Worm (Caenorhabditis elegans): ENCODE data around the gene cutl-19.
A peak's percentile ranks its signal among the peaks of the same experiment; 100 is the strongest.

The cutl-19 gene

DNA sequence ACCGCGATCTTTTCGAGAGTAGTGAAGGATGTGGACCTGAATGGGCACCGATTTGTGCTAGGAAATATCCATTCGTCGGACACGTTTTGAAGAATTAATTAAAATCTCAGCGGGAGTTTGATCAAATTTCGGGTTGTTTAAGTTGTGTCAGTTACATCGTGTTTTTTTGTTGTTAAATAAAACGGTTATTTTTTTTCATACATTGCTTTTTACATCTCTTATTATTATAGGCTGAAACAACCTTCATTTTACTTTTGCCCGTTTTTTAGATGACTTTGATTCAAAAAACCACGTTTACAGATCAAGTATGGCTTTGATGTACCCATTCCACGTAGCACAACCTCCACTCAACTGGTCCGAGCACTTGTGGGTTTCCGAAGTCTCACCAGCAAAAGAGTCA, 44.3 kb downstream of the cutl-19 start, which contains the start of gene emb-1:
emb-1 (plus strand) TSS at position 301 of the 400 bp plus-strand sequence.
- TF ChIP-seq gmeb-1 (tag; optimal IDR thresholded peaks at IDR 0.05) (no peak), ZK546.5 (tag; optimal IDR thresholded peaks at IDR 0.05) (no peak), nhr-11 (tag; optimal IDR thresholded peaks at IDR 0.05) (no peak), unc-55 (GFP tag; optimal IDR thresholded peaks at IDR 0.05) (no peak), Y55F3AM.14 (GFP tag; optimal IDR thresholded peaks at IDR 0.05) (no peak), nhr-237 (tag; optimal IDR thresholded peaks at IDR 0.05) (no peak), nhr-25 (tag; optimal IDR thresholded peaks at IDR 0.05) (no peak), lin-39 (tag; optimal IDR thresholded peaks at IDR 0.05) (no peak), ztf-11 (tag; optimal IDR thresholded peaks at IDR 0.05) (no peak), nhr-10 (tag; optimal IDR thresholded peaks at IDR 0.05) (no peak), elt-3 (tag; optimal IDR thresholded peaks at IDR 0.05) (no peak), skn-1 (tag; optimal IDR thresholded peaks at IDR 0.05) (no peak), alr-1 (tag; optimal IDR thresholded peaks at IDR 0.05) (no peak), egl-27 (tag; optimal IDR thresholded peaks at IDR 0.05) (no peak), elt-1 (tag; optimal IDR thresholded peaks at IDR 0.05) (no peak), R02D3.7 (tag; optimal IDR thresholded peaks at IDR 0.05) (no peak), nhr-6 (tag; optimal IDR thresholded peaks at IDR 0.05) (no peak), peb-1 (tag; optimal IDR thresholded peaks at IDR 0.05) (no peak)

DNA sequence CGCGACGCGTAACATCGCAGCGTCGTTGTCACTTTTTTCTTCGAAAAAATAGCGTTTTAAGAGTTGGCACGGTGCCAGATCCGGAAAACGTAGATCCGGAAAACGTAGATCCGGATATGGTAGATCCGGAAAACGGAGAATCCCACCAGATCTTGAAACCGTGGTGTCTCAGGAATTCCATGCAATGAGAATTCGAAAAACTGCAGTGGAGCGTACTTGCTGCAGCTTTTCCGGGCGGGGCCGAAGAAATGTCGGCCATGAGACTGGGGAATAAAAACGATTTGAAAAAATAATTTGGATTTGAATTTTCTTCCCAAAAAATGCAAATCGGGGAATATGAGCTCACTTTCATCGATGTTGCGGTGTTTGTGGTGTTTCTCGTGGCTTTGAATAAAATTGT, 44.9 kb downstream of the cutl-19 start, which contains the start of gene K10D2.5:
K10D2.5 (plus strand) TSS at position 251 of the 400 bp plus-strand sequence.
- TF ChIP-seq aly-2 (tag; optimal IDR thresholded peaks at IDR 0.05) (no peak), unc-55 (GFP tag; optimal IDR thresholded peaks at IDR 0.05) (peak; percentile 97), nhr-129 (tag; optimal IDR thresholded peaks at IDR 0.05) (peak; percentile 89), mdl-1 (tag; optimal IDR thresholded peaks at IDR 0.05) (peak in 1 of 2 experiments; percentile 22), nhr-21 (tag; optimal IDR thresholded peaks at IDR 0.05) (peak; percentile 72), mab-5 (tag; optimal IDR thresholded peaks at IDR 0.05) (peak; percentile 89), sem-4 (tag; optimal IDR thresholded peaks at IDR 0.05) (peak; percentile 44), nhr-23 (tag; optimal IDR thresholded peaks at IDR 0.05) (no peak), Y55F3AM.14 (GFP tag; optimal IDR thresholded peaks at IDR 0.05) (peak; percentile 74), dmd-4 (tag; optimal IDR thresholded peaks at IDR 0.05) (no peak), egl-27 (tag; optimal IDR thresholded peaks at IDR 0.05) (peak; percentile 72), skn-1 (tag; optimal IDR thresholded peaks at IDR 0.05) (peak; percentile 64), gmeb-1 (tag; optimal IDR thresholded peaks at IDR 0.05) (peak; percentile 89), nhr-237 (tag; optimal IDR thresholded peaks at IDR 0.05) (no peak), nhr-6 (tag; optimal IDR thresholded peaks at IDR 0.05) (peak; percentile 74), nhr-10 (tag; optimal IDR thresholded peaks at IDR 0.05) (peak; percentile 55), ztf-4 (tag; optimal IDR thresholded peaks at IDR 0.05) (peak; percentile 71), fos-1 (tag; optimal IDR thresholded peaks at IDR 0.05) (peak; percentile 77), peb-1 (tag; optimal IDR thresholded peaks at IDR 0.05) (no peak), unc-39 (tag; optimal IDR thresholded peaks at IDR 0.05) (no peak), ama-1 (optimal IDR thresholded peaks at IDR 0.05) (no peak), alr-1 (tag; optimal IDR thresholded peaks at IDR 0.05) (no peak), ztf-1 (GFP tag; conservative IDR thresholded peaks at IDR 0.05) (0 out of 2 replicates have a peak, but pooled peaks have one; percentile 89), lin-39 (tag; optimal IDR thresholded peaks at IDR 0.05) (no peak), ceh-82 (tag; optimal IDR thresholded peaks at IDR 0.05) (peak; percentile 74), elt-1 (tag; optimal IDR thresholded peaks at IDR 0.05) (no peak), sma-3 (GFP tag; optimal IDR thresholded peaks at IDR 0.05) (peak; percentile 95), elt-3 (tag; optimal IDR thresholded peaks at IDR 0.05) (no peak), ztf-11 (tag; optimal IDR thresholded peaks at IDR 0.05) (no peak), F13H6.1 (tag; optimal IDR thresholded peaks at IDR 0.05) (peak; percentile 88), nhr-12 (tag; optimal IDR thresholded peaks at IDR 0.05) (no peak), lin-11 (tag; optimal IDR thresholded peaks at IDR 0.05) (peak; percentile 83), C34F6.9 (tag; optimal IDR thresholded peaks at IDR 0.05) (peak; percentile 94), ceh-16 (tag; optimal IDR thresholded peaks at IDR 0.05) (peak; percentile 33), sma-9 (GFP tag; optimal IDR thresholded peaks at IDR 0.05) (peak; percentile 96), sma-9 (tag; optimal IDR thresholded peaks at IDR 0.05) (no peak), zag-1 (tag; optimal IDR thresholded peaks at IDR 0.05) (peak; percentile 77), lin-13 (GFP tag; optimal IDR thresholded peaks at IDR 0.05) (peak; percentile 94), mbf-1 (tag; optimal IDR thresholded peaks at IDR 0.05) (no peak), R02D3.7 (tag; optimal IDR thresholded peaks at IDR 0.05) (no peak), lsy-2 (tag; optimal IDR thresholded peaks at IDR 0.05) (peak; percentile 84 to 90), crh-2 (tag; optimal IDR thresholded peaks at IDR 0.05) (peak; percentile 89), blmp-1 (tag; optimal IDR thresholded peaks at IDR 0.05; ENCODE audit: insufficient read depth) (peak; percentile 27), snpc-4 (tag; optimal IDR thresholded peaks at IDR 0.05) (peak; percentile 74), nhr-25 (tag; optimal IDR thresholded peaks at IDR 0.05) (peak; percentile 87), unc-62 (GFP tag; optimal IDR thresholded peaks at IDR 0.05) (no peak)
